Worm (Caenorhabditis elegans) whole organism, early embryonic: ENCODE data around the gene hot-6.

Source experiments
- ama-1 ChIP-seq: fragments of 150-350 bp; optimal IDR thresholded peaks from 2 replicates; lab custom pipeline; 2014
- ceh-13 ChIP-seq: fragments of 200-800 bp; sonication (Bioruptor generic); optimal IDR thresholded peaks from 2 replicates; lab custom pipeline; 2018; ENCODE audit warnings: mild to moderate bottlenecking, missing genetic modification characterization, missing compliant biosample characterization
- ceh-36 ChIP-seq: sonication (generic microtip); optimal IDR thresholded peaks from 2 replicates; lab custom pipeline; 2016; ENCODE audit warnings: missing genetic modification characterization, inconsistent platforms, missing compliant biosample characterization
- hnd-1 ChIP-seq: sonication (generic microtip); optimal IDR thresholded peaks from 2 replicates; lab custom pipeline; 2016; ENCODE audit warnings: missing genetic modification characterization, missing compliant biosample characterization
- pes-1 ChIP-seq: fragments of 200-800 bp; sonication (Bioruptor generic); IDR thresholded peaks from 2 replicates; pipeline ENCODE4 v1.3.6; 2022; ENCODE audit warnings: missing genetic modification reagents, missing genetic modification characterization, missing compliant biosample characterization
- scrt-1 ChIP-seq: fragments of 200-800 bp; sonication (Bioruptor generic); IDR thresholded peaks from 2 replicates; pipeline ENCODE4 v1.3.6; 2022; ENCODE audit warnings: missing genetic modification characterization, missing compliant biosample characterization

ce11 chrV:11034748-11035147, 12.0 kb upstream of the hot-6 start, which contains the start of gene pptr-2:
- no peak for TF ChIP-seq pes-1
- TF ChIP-seq hnd-1, result no peak
- TF ChIP-seq ceh-36 (tag; lab: Kevin White, UChicago), result no peak
- TF ChIP-seq ama-1 (lab: Kevin White, UChicago), result no peak
- no peak for TF ChIP-seq ceh-13 (GFP tag; lab: Kevin White, UChicago)
- no peak for TF ChIP-seq scrt-1 (GFP tag; lab: Robert Waterston, UW)
